Fruit fly (Drosophila melanogaster): ENCODE data around the gene SAK.

SAK gene

dm6 chr3L:21507354-21507928, 8.2 kb downstream of the SAK start, which contains the start of the genes Glg1 and M6 (continued):
- TF ChIP-seq dan (GFP tag; IDR thresholded peaks at IDR 0.05) (no peak), sqz (GFP tag; optimal IDR thresholded peaks at IDR 0.05) (no peak), Dfd (GFP tag; optimal IDR thresholded peaks at IDR 0.05) (no peak), kni (GFP tag; optimal IDR thresholded peaks at IDR 0.05) (peak; percentile 40), H2.0 (GFP tag; IDR thresholded peaks at IDR 0.05) (peak; percentile 46), nerfin-2 (GFP tag; IDR thresholded peaks at IDR 0.05; ENCODE audit: partially characterized antibody) (peak; percentile 93), CG6654 (GFP tag; optimal IDR thresholded peaks at IDR 0.05) (no peak), HLH54F (GFP tag; optimal IDR thresholded peaks at IDR 0.05) (peak; percentile 76), hbn (GFP tag; IDR thresholded peaks at IDR 0.05; ENCODE audit: partially characterized antibody) (peak; percentile 88), sens (GFP tag) (peak; percentile 95), CG13424 (tag; optimal IDR thresholded peaks at IDR 0.05) (peak; percentile 74), CG2678 (tag; optimal IDR thresholded peaks at IDR 0.05) (peak; percentile 77), CG30431 (GFP tag; optimal IDR thresholded peaks at IDR 0.05) (no peak), ro (GFP tag; IDR thresholded peaks at IDR 0.05) (no peak), Fer1 (GFP tag; optimal IDR thresholded peaks at IDR 0.05) (peak; percentile 73), tup (GFP tag; optimal IDR thresholded peaks at IDR 0.05) (peak; percentile 7), Myb (GFP tag; optimal IDR thresholded peaks at IDR 0.05) (peak; percentile 70), Side (GFP tag; optimal IDR thresholded peaks at IDR 0.05) (peak; percentile 41), D19B (GFP tag; optimal IDR thresholded peaks at IDR 0.05) (peak; percentile 21), CG18619 (GFP tag; optimal IDR thresholded peaks at IDR 0.05) (peak; percentile 53), dmrt99B (tag; optimal IDR thresholded peaks at IDR 0.05) (peak; percentile 55), CG1233 (GFP tag; optimal IDR thresholded peaks at IDR 0.05) (peak; percentile 44), CG42726 (GFP tag; IDR thresholded peaks at IDR 0.05; ENCODE audit: partially characterized antibody) (peak; percentile 94), Dp (GFP tag; optimal IDR thresholded peaks at IDR 0.05) (peak; percentile 33), CG8290 (GFP tag; optimal IDR thresholded peaks at IDR 0.05) (peak; percentile 62), CG8290 (tag; optimal IDR thresholded peaks at IDR 0.05) (peak; percentile 63 to 74), CG17802 (tag; optimal IDR thresholded peaks at IDR 0.05) (peak; percentile 18), Hmr (GFP tag; optimal IDR thresholded peaks at IDR 0.05) (peak; percentile 60), B-H1 (GFP tag; IDR thresholded peaks at IDR 0.05) (0 out of 3 replicates have a peak, but pooled peaks have one; percentile 28), zen (tag; optimal IDR thresholded peaks at IDR 0.05) (peak; percentile 72), CG12769 (tag; optimal IDR thresholded peaks at IDR 0.05) (peak; percentile 80), CG12236 (GFP tag; optimal IDR thresholded peaks at IDR 0.05) (peak; percentile 6), Rfx (GFP tag; IDR thresholded peaks at IDR 0.05) (peak; percentile 85), ind (GFP tag; optimal IDR thresholded peaks at IDR 0.05) (peak; percentile 70), Opbp (GFP tag; IDR thresholded peaks at IDR 0.05; ENCODE audit: partially characterized antibody) (peak; percentile 89), CG34422 (GFP tag; IDR thresholded peaks at IDR 0.05) (no peak; the same call in 2 of the 3 replicates), zen2 (GFP tag; IDR thresholded peaks at IDR 0.05; ENCODE audit: partially characterized antibody) (peak; percentile 74), oc (tag; optimal IDR thresholded peaks at IDR 0.05) (peak; percentile 82), CG7928 (GFP tag; optimal IDR thresholded peaks at IDR 0.05) (peak; percentile 5), Asciz (GFP tag; optimal IDR thresholded peaks at IDR 0.05) (peak; percentile 39), nerfin-1 (tag; optimal IDR thresholded peaks at IDR 0.05) (no peak), CG1024 (GFP tag; IDR thresholded peaks at IDR 0.05) (peak; percentile 33; the same call in 1 of the 2 replicates), fd3F (GFP tag; optimal IDR thresholded peaks at IDR 0.05) (peak; percentile 38), CG3163 (GFP tag; optimal IDR thresholded peaks at IDR 0.05) (no peak), Dip3 (GFP tag; optimal IDR thresholded peaks at IDR 0.05) (peak; percentile 63), CG6254 (GFP tag; optimal IDR thresholded peaks at IDR 0.05) (no peak), gt (GFP tag; IDR thresholded peaks at IDR 0.05) (no peak), Kr (GFP tag; optimal IDR thresholded peaks at IDR 0.05) (no peak), CG6175 (GFP tag; IDR thresholded peaks at IDR 0.05) (no peak), CG30403 (GFP tag; optimal IDR thresholded peaks at IDR 0.05) (peak; percentile 82)

Data from whole organism, embryonic.